Fruit fly (Drosophila melanogaster) whole organism, pupa: ENCODE measurements around the gene Eig71Ed.

ENCODE experiments used
- CG10348 ChIP-seq: fragments of 200-800 bp; sonication (Bioruptor generic); IDR thresholded peaks from 2 replicates; pipeline ENCODE4 v1.3.6; 2022; ENCODE audit warnings: missing biosample characterization, missing genetic modification characterization
- CG12605 ChIP-seq: fragments of 200-800 bp; sonication (Bioruptor generic); IDR thresholded peaks from 2 replicates; pipeline ENCODE4 v1.3.6; 2022; ENCODE audit warnings: missing biosample characterization, missing genetic modification characterization
- CG13204 ChIP-seq: fragments of 200-800 bp; sonication (Bioruptor generic); optimal IDR thresholded peaks from 2 replicates; lab custom pipeline; 2018; ENCODE audit warnings: missing biosample characterization, mild to moderate bottlenecking, missing genetic modification characterization, moderate library complexity
- CG14655 ChIP-seq: fragments of 200-800 bp; sonication (Bioruptor generic); optimal IDR thresholded peaks from 3 replicates; lab custom pipeline; 2017; ENCODE audit warnings: mild to moderate bottlenecking, missing biosample characterization, missing genetic modification reagents, missing genetic modification characterization
- CG15710 ChIP-seq: fragments of 200-800 bp; sonication (Bioruptor generic); optimal IDR thresholded peaks from 2 replicates; lab custom pipeline; 2018; ENCODE audit warnings: missing biosample characterization, mild to moderate bottlenecking, missing genetic modification characterization, moderate library complexity
- CG17806 ChIP-seq: fragments of 200-800 bp; sonication (Bioruptor generic); optimal IDR thresholded peaks from 2 replicates; lab custom pipeline; 2018; ENCODE audit warnings: missing biosample characterization, mild to moderate bottlenecking, missing genetic modification characterization, moderate library complexity
- CG32121 ChIP-seq: fragments of 200-800 bp; sonication (Bioruptor generic); IDR thresholded peaks from 2 replicates; pipeline ENCODE4 v1.3.6; 2022; ENCODE audit warnings: missing biosample characterization, missing genetic modification characterization
- CG34367 ChIP-seq: fragments of 200-800 bp; sonication (Bioruptor generic); optimal IDR thresholded peaks from 2 replicates; lab custom pipeline; 2018; ENCODE audit warnings: missing biosample characterization, mild to moderate bottlenecking, missing genetic modification characterization
- CG4496 ChIP-seq: fragments of 200-800 bp; sonication (Bioruptor generic); IDR thresholded peaks from 3 replicates; pipeline ENCODE4 v1.3.6; 2022; ENCODE audit warnings: missing biosample characterization, missing genetic modification characterization
- CG8159 ChIP-seq: fragments of 200-800 bp; sonication (Bioruptor generic); optimal IDR thresholded peaks from 3 replicates; lab custom pipeline; 2018; ENCODE audit warnings: missing biosample characterization, mild to moderate bottlenecking, missing genetic modification characterization, moderate library complexity
- CG8301 ChIP-seq: fragments of 200-800 bp; sonication (Bioruptor generic); optimal IDR thresholded peaks from 2 replicates; lab custom pipeline; 2018; ENCODE audit warnings: missing biosample characterization, mild to moderate bottlenecking, missing genetic modification characterization
- CG9948 ChIP-seq: fragments of 200-800 bp; sonication (Bioruptor generic); optimal IDR thresholded peaks from 2 replicates; lab custom pipeline; 2018; ENCODE audit warnings: missing biosample characterization, mild to moderate bottlenecking, missing genetic modification characterization, moderate library complexity
- D1 ChIP-seq: fragments of 200-800 bp; sonication (Bioruptor generic); optimal IDR thresholded peaks from 2 replicates; lab custom pipeline; 2018; ENCODE audit warnings: missing biosample characterization, mild to moderate bottlenecking, missing genetic modification characterization, moderate library complexity
- EcR ChIP-seq: fragments of 200-800 bp; sonication (Bioruptor generic); optimal IDR thresholded peaks from 3 replicates; lab custom pipeline; 2019; ENCODE audit warnings: missing biosample characterization, missing genetic modification characterization, mild to moderate bottlenecking, moderate library complexity, missing genetic modification reagents
- Ets98B ChIP-seq: fragments of 200-800 bp; sonication (Bioruptor generic); IDR thresholded peaks from 2 replicates; pipeline ENCODE4 v1.3.6; 2022; ENCODE audit warnings: missing biosample characterization, missing genetic modification characterization
- Pif1A ChIP-seq: fragments of 200-800 bp; sonication (Bioruptor generic); optimal IDR thresholded peaks from 3 replicates; lab custom pipeline; 2016; ENCODE audit warnings: missing biosample characterization, missing genetic modification characterization
- Pif1B ChIP-seq: fragments of 200-800 bp; sonication (Bioruptor generic); optimal IDR thresholded peaks from 3 replicates; lab custom pipeline; 2016; ENCODE audit warnings: missing biosample characterization, missing genetic modification characterization
- Snoo ChIP-seq: fragments of 200-800 bp; sonication (Bioruptor generic); optimal IDR thresholded peaks from 3 replicates; lab custom pipeline; 2017; ENCODE audit warnings: missing biosample characterization, mild to moderate bottlenecking, missing genetic modification characterization, inconsistent platforms
- fd96Ca ChIP-seq: fragments of 200-800 bp; sonication (Bioruptor generic); IDR thresholded peaks from 3 replicates; pipeline ENCODE4 v1.3.6; 2022; ENCODE audit warnings: missing biosample characterization, missing genetic modification characterization
- gl ChIP-seq: fragments of 200-800 bp; sonication (Bioruptor generic); optimal IDR thresholded peaks from 2 replicates; lab custom pipeline; 2018; ENCODE audit warnings: missing biosample characterization, mild to moderate bottlenecking, missing genetic modification characterization
- rn ChIP-seq: fragments of 200-800 bp; sonication (Bioruptor generic); IDR thresholded peaks from 2 replicates; pipeline ENCODE4 v1.3.6; 2022; ENCODE audit warnings: missing biosample characterization, missing genetic modification characterization

Eig71Ed gene

DNA sequence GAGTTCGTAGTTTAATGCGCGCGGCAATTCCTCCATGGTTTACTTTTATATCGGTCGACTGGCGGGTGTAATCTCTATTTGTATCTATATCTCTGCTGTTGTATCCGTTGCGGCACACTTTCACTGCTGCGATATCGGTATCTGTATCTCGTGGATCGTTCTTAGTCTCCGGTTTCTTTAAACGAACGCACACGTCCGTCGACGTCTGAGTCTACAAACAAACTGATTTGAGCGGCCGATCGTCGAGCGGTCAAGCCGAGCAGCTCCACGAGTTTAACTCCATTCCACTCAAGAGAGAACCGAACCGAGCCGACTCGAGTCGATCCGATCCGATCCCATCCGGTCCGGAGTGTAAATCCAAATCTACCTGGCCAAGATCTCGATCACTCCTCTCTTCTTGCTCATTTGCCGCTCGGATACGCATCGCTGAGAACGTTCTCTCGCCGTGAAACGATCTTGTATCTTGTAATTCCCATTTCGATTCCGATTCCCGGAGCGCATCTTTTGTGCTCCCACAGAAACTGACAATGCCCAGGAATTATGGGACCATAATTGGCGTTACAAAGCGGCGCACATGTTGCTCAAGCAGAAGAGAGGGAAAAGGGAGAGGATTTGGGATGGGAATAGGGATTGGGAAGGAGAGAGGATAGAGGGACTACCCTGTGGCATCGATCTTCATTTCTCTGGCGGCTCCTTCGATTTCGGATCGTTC, 47.4 kb downstream of the Eig71Ed start, which contains the start of gene comm2:
Gene comm2, minus strand, starts transcription at position 225 of the 712 bp plus-strand sequence.
- TF ChIP-seq CG4496 (GFP tag; lab: Robert Waterston, UW) (peak; percentile 48; the same call in 2 of the 3 replicates), CG13204 (peak; percentile 17), Snoo (tag; lab: Kevin White, UChicago) (no peak), D1 (tag; lab: Kevin White, UChicago) (no peak), CG9948 (tag; lab: Kevin White, UChicago) (no peak), Pif1B (GFP tag; lab: Kevin White, UChicago) (peak; percentile 16), CG15710 (tag; lab: Kevin White, UChicago) (no peak), CG17806 (tag; lab: Kevin White, UChicago) (no peak), Ets98B (GFP tag; lab: Robert Waterston, UW) (peak; percentile 26; the same call in 1 of the 2 replicates), EcR (GFP tag; lab: Kevin White, UChicago) (peak; percentile 10), CG10348 (GFP tag; lab: Robert Waterston, UW) (no peak)
- TF ChIP-seq, all 21 proteins: peak for 5

DNA sequence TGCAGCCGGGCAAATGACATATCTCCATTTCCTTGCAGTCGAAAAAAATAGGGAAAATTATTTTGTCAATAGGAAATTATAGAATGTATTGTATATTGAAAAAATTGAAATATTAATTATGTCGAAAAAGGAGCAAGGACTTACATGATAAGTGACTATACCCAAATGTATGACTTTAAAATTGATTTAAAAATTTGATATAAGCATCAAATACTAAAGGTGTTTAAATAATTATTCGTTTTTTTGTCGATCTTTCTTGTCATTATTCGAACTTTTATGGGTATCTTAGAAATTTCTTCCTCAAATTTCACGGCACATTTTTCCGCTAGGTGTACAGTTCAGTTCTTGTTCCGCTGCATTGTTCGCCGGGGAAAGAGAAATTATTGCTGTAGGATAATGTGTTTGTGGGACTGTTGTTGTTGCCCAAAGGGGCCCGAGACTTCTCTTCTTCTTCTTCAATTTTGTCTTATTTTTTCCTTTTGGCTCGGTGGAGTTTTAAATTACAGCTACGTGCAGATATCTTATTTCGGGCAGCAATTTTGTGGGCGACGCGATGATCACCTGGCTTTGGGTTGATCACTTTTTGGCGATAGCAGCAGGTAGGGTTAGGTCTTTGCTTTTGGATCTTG, 48.1 kb downstream of the Eig71Ed start:
- TF ChIP-seq gl = no peak
- TF ChIP-seq Snoo (tag; lab: Kevin White, UChicago) = peak; percentile 82
- no peak for TF ChIP-seq CG4496 (GFP tag; lab: Robert Waterston, UW)
- TF ChIP-seq EcR (GFP tag; lab: Kevin White, UChicago) = no peak
- TF ChIP-seq CG10348 (GFP tag; lab: Robert Waterston, UW) = no peak
- TF ChIP-seq CG8301 (tag; lab: Kevin White, UChicago) = peak; percentile 39
- TF ChIP-seq Ets98B (GFP tag; lab: Robert Waterston, UW) = no peak
- no peak for TF ChIP-seq CG32121
- peak; percentile 15 for TF ChIP-seq Pif1B (GFP tag; lab: Kevin White, UChicago)
- TF ChIP-seq rn = no peak
- TF ChIP-seq D1 (tag; lab: Kevin White, UChicago) = peak; percentile 85
- peak; percentile 80 for TF ChIP-seq CG34367
- TF ChIP-seq Pif1A (GFP tag; lab: Kevin White, UChicago) = peak; percentile 47
- TF ChIP-seq CG12605 (GFP tag; lab: Robert Waterston, UW) = no peak
- TF ChIP-seq CG15710 (tag; lab: Kevin White, UChicago) = peak; percentile 80
- TF ChIP-seq CG8159 = peak; percentile 82
- peak; percentile 85 for TF ChIP-seq CG9948 (tag; lab: Kevin White, UChicago)
- TF ChIP-seq CG14655 = peak; percentile 73
- peak; percentile 83 for TF ChIP-seq CG17806 (tag; lab: Kevin White, UChicago)
- no peak for TF ChIP-seq fd96Ca
- no peak for TF ChIP-seq CG13204

DNA sequence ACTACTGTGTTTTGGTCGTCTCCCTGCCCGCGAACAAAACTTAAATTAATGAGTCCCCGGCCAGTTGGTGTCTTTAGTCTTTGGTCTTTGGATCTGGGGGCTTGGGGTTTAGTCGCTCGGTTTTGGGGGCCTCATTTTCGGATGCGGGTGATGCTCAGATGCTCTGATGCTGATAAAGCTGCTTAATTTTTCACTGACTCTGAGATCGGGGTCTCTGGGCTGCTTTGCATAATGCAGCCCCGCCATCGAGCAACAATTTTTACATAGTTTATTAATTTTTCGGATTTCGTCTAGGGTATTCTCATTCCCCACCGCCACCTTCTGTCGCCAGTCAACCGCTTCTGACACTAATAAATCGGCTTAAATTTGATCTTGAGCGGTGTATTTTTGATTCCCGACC, 49.9 kb downstream of the Eig71Ed start:
- TF ChIP-seq CG14655 (no peak), CG32121 (no peak)
- TF ChIP-seq, all 21 proteins: peak for 0
